Worm (Caenorhabditis elegans): ENCODE data around the gene such-1.

DNA sequence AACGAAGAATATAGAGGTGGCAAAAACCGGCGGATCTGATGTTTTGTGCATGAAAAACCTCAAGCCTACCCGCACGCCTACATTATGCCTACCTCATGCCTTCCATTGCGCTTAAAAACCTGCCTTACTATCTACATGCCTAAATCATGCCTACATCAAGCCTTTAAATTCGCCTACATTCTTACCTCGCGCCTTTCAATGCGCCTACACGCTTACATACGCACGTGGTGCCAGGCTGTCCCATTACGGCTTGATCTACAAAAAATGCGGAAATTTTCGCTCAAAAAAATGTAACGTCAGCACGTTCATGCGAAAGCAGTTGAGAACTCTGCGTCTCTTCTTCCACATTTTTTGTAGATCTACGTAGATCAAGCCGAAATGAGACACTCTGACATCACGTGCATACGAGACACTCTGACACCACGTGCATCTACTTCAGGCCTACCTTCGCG is 39.4 kb downstream of the such-1 start, which contains the start of gene fbxa-220:
- TF ChIP-seq sea-1 (GFP tag; conservative IDR thresholded peaks at IDR 0.05) (no peak), ets-7 (tag; optimal IDR thresholded peaks at IDR 0.05) (no peak), ceh-13 (GFP tag; optimal IDR thresholded peaks at IDR 0.05) (no peak), ama-1 (optimal IDR thresholded peaks at IDR 0.05) (no peak), scrt-1 (GFP tag; IDR thresholded peaks at IDR 0.05) (no peak), F13C5.2 (tag; optimal IDR thresholded peaks at IDR 0.05) (no peak), aly-1 (tag; optimal IDR thresholded peaks at IDR 0.05) (no peak), flt-1 (GFP tag; IDR thresholded peaks at IDR 0.05) (no peak), tra-4 (tag; optimal IDR thresholded peaks at IDR 0.05) (no peak), ceh-36 (tag; optimal IDR thresholded peaks at IDR 0.05) (no peak), hmg-4 (GFP tag; optimal IDR thresholded peaks at IDR 0.05) (no peak), B0310.2 (tag; optimal IDR thresholded peaks at IDR 0.05) (no peak), tbx-11 (GFP tag; IDR thresholded peaks at IDR 0.05) (no peak)
